Fruit fly (Drosophila melanogaster): Measurements from ENCODE around the gene Srg3.

dm6 chr3L:9456389-9456788 lies 13.4 kb downstream of the Srg3 start:
- TF ChIP-seq psq (optimal IDR thresholded peaks at IDR 0.05) (no peak), Dll (optimal IDR thresholded peaks at IDR 0.05) (no peak), usp (GFP tag; optimal IDR thresholded peaks at IDR 0.05) (no peak)

Measured in whole organism.